Worm (Caenorhabditis elegans): Measurements from ENCODE around the gene C43F9.7.

DNA sequence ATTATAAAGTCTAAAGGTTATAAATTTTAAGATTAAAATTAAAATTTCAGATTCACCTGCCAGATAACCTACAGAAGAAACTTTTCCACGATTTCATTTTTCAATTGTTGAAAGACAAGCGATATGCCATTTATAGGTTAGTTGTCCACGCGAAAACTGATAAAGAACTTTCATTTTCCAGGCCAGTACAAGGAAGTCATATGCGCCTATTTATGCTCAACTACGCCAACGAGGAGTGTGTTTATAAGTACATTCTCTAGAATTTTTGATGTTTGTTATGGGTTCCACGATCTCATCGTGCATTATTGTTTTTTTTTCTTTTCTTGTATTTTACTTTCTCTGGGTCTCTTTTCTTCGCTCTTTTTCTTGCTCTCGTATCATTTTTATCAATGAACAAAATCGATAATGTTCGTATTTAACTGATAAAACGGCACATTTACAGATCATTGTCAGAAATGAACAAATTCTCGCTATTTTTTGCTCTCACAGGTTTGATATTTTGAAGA is 13.2 kb upstream of the C43F9.7 start, which contains the start of gene R09H10.3:
- no peak for TF ChIP-seq lim-7 (GFP tag; IDR thresholded peaks at IDR 0.05)
- no peak for TF ChIP-seq ceh-82 (tag; optimal IDR thresholded peaks at IDR 0.05)
- no peak for TF ChIP-seq ZK546.5 (tag; optimal IDR thresholded peaks at IDR 0.05)
- TF ChIP-seq madf-9 (GFP tag; conservative IDR thresholded peaks at IDR 0.05) = no peak
